Worm (Caenorhabditis elegans): ENCODE measurements around the gene gpa-9.

Gene gpa-9

DNA sequence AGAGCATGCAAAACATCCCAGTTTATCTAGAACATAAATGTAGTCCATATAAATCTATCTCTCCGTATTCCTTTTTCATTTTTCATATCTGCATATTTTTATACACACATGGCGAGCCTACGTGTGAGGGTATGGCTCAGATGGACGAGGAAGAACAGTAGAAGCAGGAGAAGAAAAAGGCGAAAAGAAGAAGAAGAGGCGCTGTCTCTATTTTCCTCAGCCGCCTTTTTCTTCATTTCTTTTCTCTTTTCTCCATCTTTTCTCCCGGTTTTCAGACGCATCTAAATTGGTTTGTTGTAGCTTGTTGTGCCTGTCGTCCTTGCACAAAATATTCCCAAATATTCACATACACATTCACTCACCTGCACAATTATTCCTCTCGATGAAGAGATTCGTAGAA lies 46.9 kb upstream of the gpa-9 start, which contains the start of gene K10C8.4:
K10C8.4 (plus strand) TSS at position 301 of the 400 bp plus-strand sequence.
- TF ChIP-seq zfp-2 (tag; optimal IDR thresholded peaks at IDR 0.05) (no peak), mdt-29 (GFP tag; IDR thresholded peaks at IDR 0.05) (no peak), skn-1 (tag; optimal IDR thresholded peaks at IDR 0.05) (no peak), unc-130 (GFP tag; optimal IDR thresholded peaks at IDR 0.05) (no peak), nhr-10 (tag; optimal IDR thresholded peaks at IDR 0.05) (no peak), unc-39 (tag; optimal IDR thresholded peaks at IDR 0.05) (no peak), daf-12 (tag; optimal IDR thresholded peaks at IDR 0.05) (no peak), R02D3.7 (tag; optimal IDR thresholded peaks at IDR 0.05) (no peak)

DNA sequence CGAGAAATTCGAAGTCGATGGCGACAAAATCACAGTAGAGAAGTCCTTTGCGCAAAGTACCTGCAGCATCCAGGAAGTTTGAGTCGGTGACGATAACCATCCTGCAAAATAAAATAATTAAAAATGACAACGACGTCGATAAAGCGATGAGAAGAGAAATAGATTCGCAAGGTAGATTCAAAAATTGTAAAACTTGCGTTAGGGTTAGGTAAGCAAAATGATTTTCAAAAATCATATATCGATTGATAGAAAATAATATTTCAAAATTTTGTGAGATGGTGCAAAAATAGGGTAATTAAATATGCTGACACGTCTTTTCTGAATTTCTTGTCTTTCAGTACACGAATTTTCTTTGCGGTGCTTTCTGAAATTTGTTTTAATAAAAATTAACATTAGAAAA lies 46.0 kb upstream of the gpa-9 start, which contains the start of gene parn-1:
parn-1 (minus strand) TSS at position 101 of the 400 bp plus-strand sequence.
- TF ChIP-seq egl-43 (GFP tag; IDR thresholded peaks at IDR 0.05) (no peak), Y75B8A.6 (GFP tag; IDR thresholded peaks at IDR 0.05) (no peak), nhr-25 (tag; optimal IDR thresholded peaks at IDR 0.05; ENCODE audit: borderline replicate concordance, insufficient read depth) (no peak), mdt-29 (GFP tag; IDR thresholded peaks at IDR 0.05) (no peak), saeg-2 (GFP tag; IDR thresholded peaks at IDR 0.05) (no peak), pha-4 (GFP tag; IDR thresholded peaks at IDR 0.05) (no peak), pha-4 (tag; optimal IDR thresholded peaks at IDR 0.05) (no peak), cey-2 (tag; optimal IDR thresholded peaks at IDR 0.05; ENCODE audit: borderline replicate concordance, insufficient read depth) (no peak), zip-2 (tag; optimal IDR thresholded peaks at IDR 0.05) (no peak), mes-2 (tag; optimal IDR thresholded peaks at IDR 0.05; ENCODE audit: poor library complexity, severe bottlenecking) (no peak), nhr-237 (tag; optimal IDR thresholded peaks at IDR 0.05) (no peak), nhr-11 (tag; optimal IDR thresholded peaks at IDR 0.05) (no peak), hlh-11 (tag; optimal IDR thresholded peaks at IDR 0.05) (no peak)

DNA sequence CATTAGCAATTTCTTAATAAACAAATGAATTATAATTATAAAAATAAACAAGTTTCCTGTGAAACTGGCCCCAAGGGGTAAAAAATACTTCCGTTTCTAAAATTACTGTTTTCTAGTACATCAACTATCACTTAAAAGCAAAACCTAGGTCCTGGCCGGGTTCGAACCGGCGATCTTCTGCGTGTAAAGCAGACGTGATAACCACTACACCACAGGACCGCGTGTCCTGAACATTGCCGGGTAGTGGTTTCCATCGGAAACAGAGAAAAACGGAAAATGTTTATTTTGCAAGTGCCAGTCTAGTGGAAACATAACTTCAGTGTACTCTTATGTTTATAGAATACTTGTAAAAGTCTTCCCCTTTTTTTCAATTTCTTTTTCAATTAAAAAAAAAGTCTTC lies 34.1 kb upstream of the gpa-9 start:
- TF ChIP-seq daf-16 (GFP tag; optimal IDR thresholded peaks at IDR 0.05) (peak in 1 of 2 experiments; percentile 37), daf-16 (tag; optimal IDR thresholded peaks at IDR 0.05) (no peak), ceh-44 (GFP tag; IDR thresholded peaks at IDR 0.05) (0 out of 2 replicates have a peak, but pooled peaks have one; percentile 53), daf-19 (GFP tag; conservative IDR thresholded peaks at IDR 0.05) (no peak), php-3 (GFP tag; IDR thresholded peaks at IDR 0.05) (no peak)

DNA sequence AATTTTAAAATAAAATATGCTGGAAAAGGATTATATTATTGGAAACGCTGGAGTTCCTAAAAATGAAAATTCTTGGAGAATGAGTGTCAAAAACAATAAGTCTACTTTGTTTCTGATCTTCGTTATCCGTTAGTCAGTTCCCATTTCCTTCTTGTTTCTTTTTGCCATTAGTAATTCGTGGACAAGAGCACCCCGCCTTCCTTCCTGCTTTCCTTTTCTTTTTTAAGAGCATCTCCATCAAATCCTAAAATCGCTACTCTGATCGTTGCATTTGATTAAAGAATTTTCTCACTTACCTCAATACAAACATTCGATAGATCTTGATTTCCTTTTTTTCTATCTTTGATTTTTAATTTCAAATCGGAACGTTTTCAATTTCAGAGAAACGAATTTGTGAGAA lies 30.7 kb upstream of the gpa-9 start, which contains the start of gene frpr-15:
frpr-15 (plus strand) TSS at position 301 of the 400 bp plus-strand sequence.
- peak in 1 of 2 experiments; percentile 33 for TF ChIP-seq unc-62 (GFP tag; optimal IDR thresholded peaks at IDR 0.05 in 1 of 2)
- no peak for TF ChIP-seq unc-62 (tag; optimal IDR thresholded peaks at IDR 0.05)
- no peak for TF ChIP-seq gei-8 (GFP tag; optimal IDR thresholded peaks at IDR 0.05)

DNA sequence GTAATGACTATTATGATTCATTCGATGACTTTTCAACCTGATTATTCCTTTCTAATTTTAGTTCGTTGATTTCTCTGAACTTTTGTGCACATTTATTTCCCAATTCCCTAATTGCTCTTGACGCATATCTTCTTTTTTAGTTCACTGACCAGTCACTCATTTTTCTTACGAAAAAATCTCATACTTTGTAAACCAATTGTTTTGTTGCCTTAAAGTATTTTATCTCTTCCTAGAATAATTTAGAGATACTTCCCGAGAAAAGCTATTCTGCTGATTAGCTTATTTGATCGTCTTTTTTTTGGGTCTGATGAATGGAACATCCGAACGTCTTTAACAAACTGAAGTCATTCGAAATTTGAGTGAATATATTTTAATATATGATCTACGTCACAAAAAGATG lies 30.2 kb upstream of the gpa-9 start:
- no peak for TF ChIP-seq ceh-20 (GFP tag; IDR thresholded peaks at IDR 0.05)
- no peak for TF ChIP-seq sdz-12 (GFP tag; optimal IDR thresholded peaks at IDR 0.05)
- no peak for TF ChIP-seq lin-39 (tag; optimal IDR thresholded peaks at IDR 0.05)
- TF ChIP-seq arid-1 (GFP tag; conservative IDR thresholded peaks at IDR 0.05), result no peak
- no peak for TF ChIP-seq vab-7 (GFP tag; IDR thresholded peaks at IDR 0.05)
- TF ChIP-seq lin-15B (tag; optimal IDR thresholded peaks at IDR 0.05), result no peak
- TF ChIP-seq mdl-1 (tag; optimal IDR thresholded peaks at IDR 0.05), result no peak
- no peak for TF ChIP-seq nhr-10 (tag; optimal IDR thresholded peaks at IDR 0.05)
- no peak for TF ChIP-seq pha-4 (GFP tag; IDR thresholded peaks at IDR 0.05)
- TF ChIP-seq pha-4 (tag; optimal IDR thresholded peaks at IDR 0.05), result no peak
- no peak for TF ChIP-seq hlh-11 (tag; optimal IDR thresholded peaks at IDR 0.05)
- TF ChIP-seq ceh-62 (tag; optimal IDR thresholded peaks at IDR 0.05), result no peak
- no peak for TF ChIP-seq D1046.2 (GFP tag; IDR thresholded peaks at IDR 0.05)
- TF ChIP-seq ceh-44 (GFP tag; IDR thresholded peaks at IDR 0.05), result no peak
- no peak for TF ChIP-seq Y105C5A.15 (GFP tag; IDR thresholded peaks at IDR 0.05)
- no peak for TF ChIP-seq nhr-111 (GFP tag; optimal IDR thresholded peaks at IDR 0.05)
- no peak for TF ChIP-seq lin-38 (GFP tag; IDR thresholded peaks at IDR 0.05)
- no peak for TF ChIP-seq ceh-32 (tag; optimal IDR thresholded peaks at IDR 0.05; ENCODE audit: poor library complexity)
- TF ChIP-seq ama-1 (optimal IDR thresholded peaks at IDR 0.05), result no peak
- TF ChIP-seq attf-4 (tag; optimal IDR thresholded peaks at IDR 0.05), result no peak

Data from whole organism, L4 larva.